Fruit fly (Drosophila melanogaster) whole organism, pupa: Measurements from ENCODE around the gene Con.

ENCODE experiments used
- CG10348 ChIP-seq: fragments of 200-800 bp; sonication (Bioruptor generic); IDR thresholded peaks from 2 replicates; pipeline ENCODE4 v1.3.6; 2022; ENCODE audit warnings: missing biosample characterization, missing genetic modification characterization
- CG12605 ChIP-seq: fragments of 200-800 bp; sonication (Bioruptor generic); IDR thresholded peaks from 2 replicates; pipeline ENCODE4 v1.3.6; 2022; ENCODE audit warnings: missing biosample characterization, missing genetic modification characterization
- CG13204 ChIP-seq: fragments of 200-800 bp; sonication (Bioruptor generic); optimal IDR thresholded peaks from 2 replicates; lab custom pipeline; 2018; ENCODE audit warnings: missing biosample characterization, mild to moderate bottlenecking, missing genetic modification characterization, moderate library complexity
- CG14655 ChIP-seq: fragments of 200-800 bp; sonication (Bioruptor generic); optimal IDR thresholded peaks from 3 replicates; lab custom pipeline; 2017; ENCODE audit warnings: mild to moderate bottlenecking, missing biosample characterization, missing genetic modification reagents, missing genetic modification characterization
- CG15710 ChIP-seq: fragments of 200-800 bp; sonication (Bioruptor generic); optimal IDR thresholded peaks from 2 replicates; lab custom pipeline; 2018; ENCODE audit warnings: missing biosample characterization, mild to moderate bottlenecking, missing genetic modification characterization, moderate library complexity
- CG17806 ChIP-seq: fragments of 200-800 bp; sonication (Bioruptor generic); optimal IDR thresholded peaks from 2 replicates; lab custom pipeline; 2018; ENCODE audit warnings: missing biosample characterization, mild to moderate bottlenecking, missing genetic modification characterization, moderate library complexity
- CG32121 ChIP-seq: fragments of 200-800 bp; sonication (Bioruptor generic); IDR thresholded peaks from 2 replicates; pipeline ENCODE4 v1.3.6; 2022; ENCODE audit warnings: missing biosample characterization, missing genetic modification characterization
- CG34367 ChIP-seq: fragments of 200-800 bp; sonication (Bioruptor generic); optimal IDR thresholded peaks from 2 replicates; lab custom pipeline; 2018; ENCODE audit warnings: missing biosample characterization, mild to moderate bottlenecking, missing genetic modification characterization
- CG4496 ChIP-seq: fragments of 200-800 bp; sonication (Bioruptor generic); IDR thresholded peaks from 3 replicates; pipeline ENCODE4 v1.3.6; 2022; ENCODE audit warnings: missing biosample characterization, missing genetic modification characterization
- CG8159 ChIP-seq: fragments of 200-800 bp; sonication (Bioruptor generic); optimal IDR thresholded peaks from 3 replicates; lab custom pipeline; 2018; ENCODE audit warnings: missing biosample characterization, mild to moderate bottlenecking, missing genetic modification characterization, moderate library complexity
- CG8301 ChIP-seq: fragments of 200-800 bp; sonication (Bioruptor generic); optimal IDR thresholded peaks from 2 replicates; lab custom pipeline; 2018; ENCODE audit warnings: missing biosample characterization, mild to moderate bottlenecking, missing genetic modification characterization
- CG9948 ChIP-seq: fragments of 200-800 bp; sonication (Bioruptor generic); optimal IDR thresholded peaks from 2 replicates; lab custom pipeline; 2018; ENCODE audit warnings: missing biosample characterization, mild to moderate bottlenecking, missing genetic modification characterization, moderate library complexity
- D1 ChIP-seq: fragments of 200-800 bp; sonication (Bioruptor generic); optimal IDR thresholded peaks from 2 replicates; lab custom pipeline; 2018; ENCODE audit warnings: missing biosample characterization, mild to moderate bottlenecking, missing genetic modification characterization, moderate library complexity
- EcR ChIP-seq: fragments of 200-800 bp; sonication (Bioruptor generic); optimal IDR thresholded peaks from 3 replicates; lab custom pipeline; 2019; ENCODE audit warnings: missing biosample characterization, missing genetic modification characterization, mild to moderate bottlenecking, moderate library complexity, missing genetic modification reagents
- Ets98B ChIP-seq: fragments of 200-800 bp; sonication (Bioruptor generic); IDR thresholded peaks from 2 replicates; pipeline ENCODE4 v1.3.6; 2022; ENCODE audit warnings: missing biosample characterization, missing genetic modification characterization
- Pif1A ChIP-seq: fragments of 200-800 bp; sonication (Bioruptor generic); optimal IDR thresholded peaks from 3 replicates; lab custom pipeline; 2016; ENCODE audit warnings: missing biosample characterization, missing genetic modification characterization
- Pif1B ChIP-seq: fragments of 200-800 bp; sonication (Bioruptor generic); optimal IDR thresholded peaks from 3 replicates; lab custom pipeline; 2016; ENCODE audit warnings: missing biosample characterization, missing genetic modification characterization
- Snoo ChIP-seq: fragments of 200-800 bp; sonication (Bioruptor generic); optimal IDR thresholded peaks from 3 replicates; lab custom pipeline; 2017; ENCODE audit warnings: missing biosample characterization, mild to moderate bottlenecking, missing genetic modification characterization, inconsistent platforms
- gl ChIP-seq: fragments of 200-800 bp; sonication (Bioruptor generic); optimal IDR thresholded peaks from 2 replicates; lab custom pipeline; 2018; ENCODE audit warnings: missing biosample characterization, mild to moderate bottlenecking, missing genetic modification characterization
- rn ChIP-seq: fragments of 200-800 bp; sonication (Bioruptor generic); IDR thresholded peaks from 2 replicates; pipeline ENCODE4 v1.3.6; 2022; ENCODE audit warnings: missing biosample characterization, missing genetic modification characterization

The Con gene

dm6 chr3L:4924612-4925011, 154.2 kb downstream of the Con start:
- TF ChIP-seq CG9948 (tag; lab: Kevin White, UChicago) (no peak), CG14655 (no peak), CG15710 (tag; lab: Kevin White, UChicago) (no peak)

dm6 chr3L:4920935-4921334, 157.9 kb downstream of the Con start:
- TF ChIP-seq EcR (GFP tag; lab: Kevin White, UChicago) (no peak), CG8301 (tag; lab: Kevin White, UChicago) (no peak)
- TF ChIP-seq, all 21 proteins: peak for 0

- no peak for TF ChIP-seq CG8301 (tag; lab: Kevin White, UChicago)
- no peak for TF ChIP-seq CG32121 (GFP tag; lab: Robert Waterston, UW)
- no peak for TF ChIP-seq D1 (tag; lab: Kevin White, UChicago)
- TF ChIP-seq CG12605 (GFP tag; lab: Robert Waterston, UW) = no peak
- no peak for TF ChIP-seq CG34367 (tag; lab: Kevin White, UChicago)
- no peak for TF ChIP-seq CG13204 (GFP tag; lab: Kevin White, UChicago)
- TF ChIP-seq CG14655 = no peak
- TF ChIP-seq CG9948 (tag; lab: Kevin White, UChicago) = no peak
- no peak for TF ChIP-seq CG4496
- no peak for TF ChIP-seq CG10348
- TF ChIP-seq CG17806 = no peak
- no peak for TF ChIP-seq EcR (GFP tag; lab: Kevin White, UChicago)
- TF ChIP-seq Ets98B = no peak
- no peak for TF ChIP-seq rn
- no peak for TF ChIP-seq CG8159
- no peak for TF ChIP-seq Snoo (tag; lab: Kevin White, UChicago)
- no peak for TF ChIP-seq CG15710 (tag; lab: Kevin White, UChicago)
- TF ChIP-seq, all 21 proteins: peak for 0
Measured at dm6 chr3L:4910068-4910467, 168.8 kb downstream of the Con start, which contains the start of gene Rh50. TSS of gene Rh50 (plus strand) at chr3L:4910368.

DNA sequence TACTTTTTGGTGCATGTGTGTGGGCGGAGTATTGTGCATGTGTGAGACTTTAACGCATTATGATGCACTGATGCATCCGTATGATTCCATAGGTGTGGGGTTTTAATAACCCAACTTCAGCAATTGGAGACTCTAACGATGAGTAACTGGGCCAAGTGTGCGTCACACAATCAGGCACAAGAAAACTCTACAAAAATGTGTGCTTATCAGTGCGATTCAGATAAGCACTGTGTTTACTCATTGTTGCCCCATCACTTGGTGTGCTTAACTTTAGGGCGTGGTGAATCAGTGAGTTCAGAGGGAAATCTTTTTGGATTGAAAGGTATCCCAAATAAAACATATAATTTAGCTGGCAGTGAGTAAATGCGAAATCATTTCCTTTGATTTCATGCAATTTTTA, 179.7 kb downstream of the Con start:
- TF ChIP-seq D1 (tag; lab: Kevin White, UChicago) (no peak), CG32121 (GFP tag; lab: Robert Waterston, UW) (no peak), Snoo (tag; lab: Kevin White, UChicago) (no peak)

dm6 chr3L:4898647-4899046, 180.2 kb downstream of the Con start, which contains the start of gene hoka:
TSS of gene hoka (plus strand) at chr3L:4898900.
- TF ChIP-seq CG12605 (GFP tag; lab: Robert Waterston, UW) (no peak), CG34367 (tag; lab: Kevin White, UChicago) (no peak), CG8301 (tag; lab: Kevin White, UChicago) (no peak), rn (no peak), CG9948 (tag; lab: Kevin White, UChicago) (no peak), gl (tag; lab: Kevin White, UChicago) (no peak), Pif1B (no peak), CG10348 (no peak), EcR (GFP tag; lab: Kevin White, UChicago) (no peak), CG32121 (GFP tag; lab: Robert Waterston, UW) (no peak), Ets98B (no peak)
- TF ChIP-seq, all 21 proteins: peak for 0

DNA sequence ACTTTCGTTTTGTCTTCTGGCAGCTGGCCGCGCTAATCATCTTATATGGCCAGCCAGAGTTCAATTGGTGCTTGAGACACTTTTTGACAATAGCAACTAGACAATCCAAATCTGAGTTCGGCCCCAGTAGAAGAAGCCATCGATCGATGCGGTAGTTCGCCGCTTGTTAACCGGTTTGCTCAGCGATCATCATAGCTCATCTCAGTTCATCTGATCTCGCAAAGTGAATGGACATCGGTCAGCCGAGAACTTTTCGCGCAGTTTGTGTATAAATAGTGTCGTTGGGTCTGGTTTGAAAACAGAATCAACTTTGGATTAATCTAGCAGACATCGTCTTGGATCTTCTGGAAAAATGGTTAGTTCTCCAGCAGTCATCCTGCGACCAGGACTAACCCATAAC, 182.3 kb downstream of the Con start, which contains the start of gene CG13705:
Gene CG13705, plus strand, starts transcription at position 301 of the 400 bp plus-strand sequence.
- TF ChIP-seq CG9948 (tag; lab: Kevin White, UChicago) (no peak), Pif1A (no peak), Pif1B (no peak), CG34367 (tag; lab: Kevin White, UChicago) (no peak), CG8159 (no peak), EcR (GFP tag; lab: Kevin White, UChicago) (no peak)
- TF ChIP-seq, all 21 proteins: peak for 0
